Worm (Caenorhabditis elegans): Measurements from ENCODE around the gene fipr-12.

ce11 chrV:9948840-9949239 lies 5.7 kb downstream of the fipr-12 start, which contains the start of gene nlp-58:
- TF ChIP-seq ces-1 (GFP tag; optimal IDR thresholded peaks at IDR 0.05) = no peak
- no peak for TF ChIP-seq blmp-1 (tag; optimal IDR thresholded peaks at IDR 0.05)
- TF ChIP-seq nhr-71 (tag; optimal IDR thresholded peaks at IDR 0.05) = no peak
- no peak for TF ChIP-seq fos-1 (tag; optimal IDR thresholded peaks at IDR 0.05)
- TF ChIP-seq ztf-4 (tag; optimal IDR thresholded peaks at IDR 0.05) = no peak
- TF ChIP-seq nhr-28 (tag; optimal IDR thresholded peaks at IDR 0.05) = no peak

Data from whole organism, L1 larva.